Fruit fly (Drosophila melanogaster) whole organism, embryonic: Measurements from ENCODE around the gene CG18266.
A peak's percentile ranks its signal among the peaks of the same experiment; 100 is the strongest.

Source experiments
- Blimp-1 ChIP-seq: fragments of 200-800 bp; sonication (Bioruptor generic); optimal IDR thresholded peaks from 3 replicates; lab custom pipeline; 2018; ENCODE audit warnings: missing biosample characterization, missing genetic modification characterization, mild to moderate bottlenecking, moderate library complexity, missing genetic modification reagents
- CG2712 ChIP-seq: fragments of 200-800 bp; optimal IDR thresholded peaks from 3 replicates; lab custom pipeline; 2019; ENCODE audit warnings: missing biosample characterization, mild to moderate bottlenecking, missing genetic modification characterization, moderate library complexity
- CG4820 ChIP-seq: fragments of 200-800 bp; sonication (Bioruptor generic); optimal IDR thresholded peaks from 3 replicates; lab custom pipeline; 2016; ENCODE audit warnings: missing biosample characterization, missing genetic modification characterization
- CG9437 ChIP-seq: fragments of 200-800 bp; sonication (Bioruptor generic); optimal IDR thresholded peaks from 2 replicates; lab custom pipeline; 2018; ENCODE audit warnings: missing biosample characterization, mild to moderate bottlenecking, missing genetic modification characterization
- Dp ChIP-seq: fragments of 200-800 bp; sonication (Bioruptor generic); optimal IDR thresholded peaks from 2 replicates; lab custom pipeline; 2018; ENCODE audit warnings: missing biosample characterization, mild to moderate bottlenecking, missing genetic modification characterization, moderate library complexity
- Ets65A ChIP-seq: fragments of 200-800 bp; sonication (Bioruptor generic); peaks from one replicate; lab custom pipeline; 2016; ENCODE audit warnings: missing biosample characterization, missing genetic modification characterization
- Meics ChIP-seq: fragments of 200-800 bp; sonication (Bioruptor generic); optimal IDR thresholded peaks from 2 replicates; lab custom pipeline; 2017; ENCODE audit warnings: missing biosample characterization, mild to moderate bottlenecking, missing genetic modification characterization
- ab ChIP-seq: fragments of 200-800 bp; sonication (Bioruptor generic); optimal IDR thresholded peaks from 2 replicates; lab custom pipeline; 2016; ENCODE audit warnings: missing biosample characterization, missing genetic modification characterization
- nom ChIP-seq: fragments of 200-800 bp; sonication (Bioruptor generic); optimal IDR thresholded peaks from 2 replicates; lab custom pipeline; 2017; ENCODE audit warnings: missing biosample characterization, missing genetic modification characterization, mild to moderate bottlenecking, moderate library complexity, missing genetic modification reagents
- phol ChIP-seq: fragments of 200-800 bp; sonication (Bioruptor generic); optimal IDR thresholded peaks from 3 replicates; lab custom pipeline; 2018; ENCODE audit warnings: missing biosample characterization, mild to moderate bottlenecking, missing genetic modification characterization, moderate library complexity
- sd ChIP-seq: fragments of 200-800 bp; sonication (Bioruptor generic); optimal IDR thresholded peaks from 3 replicates; lab custom pipeline; 2018; ENCODE audit warnings: missing biosample characterization, mild to moderate bottlenecking, missing genetic modification characterization, moderate library complexity
- sens ChIP-seq: fragments of 200-800 bp; sonication (Bioruptor generic); peaks from one replicate; lab custom pipeline; 2016; ENCODE audit warnings: missing biosample characterization, missing genetic modification characterization
- seq ChIP-seq: fragments of 200-800 bp; sonication (Bioruptor generic); IDR thresholded peaks from 2 replicates; pipeline ENCODE4 v1.3.6; 2022; ENCODE audit warnings: missing biosample characterization, missing genetic modification characterization
- trh ChIP-seq: fragments of 200-800 bp; sonication (Bioruptor generic); optimal IDR thresholded peaks from 2 replicates; lab custom pipeline; 2016; ENCODE audit warnings: missing biosample characterization, missing genetic modification characterization
- z ChIP-seq: fragments of 200-800 bp; sonication (Bioruptor generic); IDR thresholded peaks from 3 replicates; pipeline ENCODE4 v1.3.6; 2022; ENCODE audit warnings: missing biosample characterization, missing genetic modification characterization

The CG18266 gene

DNA sequence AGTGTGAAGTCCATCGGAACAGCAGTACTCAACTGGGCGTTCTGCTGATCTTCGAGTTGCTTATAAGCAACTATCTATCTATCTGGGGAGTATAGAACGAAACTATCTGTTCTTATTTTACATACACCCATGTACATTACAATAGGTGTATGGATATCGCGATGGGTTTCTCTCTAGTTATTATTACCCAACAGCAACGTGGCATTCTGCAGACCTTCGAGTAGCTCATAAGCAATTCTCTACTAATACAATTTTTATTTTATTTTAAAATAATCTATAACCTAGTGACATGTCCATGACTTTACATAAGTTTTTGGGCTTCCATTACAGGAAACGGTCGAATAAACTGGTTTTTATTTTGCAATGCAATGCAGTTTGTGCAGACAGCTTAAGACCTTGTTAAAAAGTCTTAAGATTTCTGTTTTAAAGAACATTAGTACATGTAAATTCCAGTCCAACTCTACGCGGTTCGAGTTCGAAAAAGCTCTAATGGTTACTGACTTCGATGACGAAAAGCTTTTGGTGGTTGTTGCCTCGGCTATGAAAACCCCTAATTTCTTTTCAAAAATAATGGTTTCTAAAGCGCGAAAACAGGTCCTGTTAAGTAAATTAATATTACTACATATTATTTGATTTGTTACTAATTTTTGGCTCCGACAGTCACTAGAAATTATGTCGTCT, 27.2 kb downstream of the CG18266 start, which contains the start of gene Cyp6a16 (continued):
- TF ChIP-seq trh = no peak
- no peak for TF ChIP-seq seq (GFP tag; lab: Robert Waterston, UW)
- no peak for TF ChIP-seq Blimp-1 (GFP tag; lab: Kevin White, UChicago)
- TF ChIP-seq Ets65A (GFP tag; lab: Kevin White, UChicago) = no peak
- TF ChIP-seq CG9437 (GFP tag; lab: Kevin White, UChicago) = no peak
- no peak for TF ChIP-seq CG4820
- TF ChIP-seq ab (GFP tag; lab: Kevin White, UChicago) = no peak
- peak; percentile 34 for TF ChIP-seq CG2712 (tag; lab: Kevin White, UChicago)
- 0 out of 3 replicates have a peak, but pooled peaks have one; percentile 28 for TF ChIP-seq z (GFP tag; lab: Robert Waterston, UW)
- peak; percentile 75 for TF ChIP-seq Dp (GFP tag; lab: Kevin White, UChicago)
- TF ChIP-seq phol (tag; lab: Kevin White, UChicago) = peak; percentile 1
- peak; percentile 78 for TF ChIP-seq sens (GFP tag; lab: Kevin White, UChicago)
- no peak for TF ChIP-seq Meics
- TF ChIP-seq sd (tag; lab: Kevin White, UChicago) = no peak
- peak; percentile 35 for TF ChIP-seq nom
- TF ChIP-seq, all 482 proteins: peak for 16
